Fruit fly (Drosophila melanogaster) whole organism, prepupa: Measurements from ENCODE around the gene CG13312.

ENCODE experiments used
- CG11294 ChIP-seq: fragments of 200-800 bp; sonication (Bioruptor generic); IDR thresholded peaks from 2 replicates; pipeline ENCODE4 v1.3.6; 2022; ENCODE audit warnings: missing biosample characterization, missing genetic modification characterization
- CG11762 ChIP-seq: fragments of 200-800 bp; sonication (Bioruptor generic); optimal IDR thresholded peaks from 3 replicates; lab custom pipeline; 2016; ENCODE audit warnings: missing biosample characterization, missing genetic modification characterization; ENCODE audit not compliant: insufficient read depth
- CG1621 ChIP-seq: fragments of 200-800 bp; sonication (Bioruptor generic); optimal IDR thresholded peaks from 3 replicates; lab custom pipeline; 2018; ENCODE audit warnings: missing biosample characterization, mild to moderate bottlenecking, missing genetic modification characterization
- CG3919 ChIP-seq: fragments of 200-800 bp; sonication (Bioruptor generic); optimal IDR thresholded peaks from 3 replicates; lab custom pipeline; 2016; ENCODE audit warnings: missing biosample characterization, missing genetic modification characterization
- CG7368 ChIP-seq: fragments of 200-800 bp; sonication (Bioruptor generic); optimal IDR thresholded peaks from 3 replicates; lab custom pipeline; 2016; ENCODE audit warnings: missing biosample characterization, missing genetic modification characterization
- Eip75B ChIP-seq: fragments of 200-800 bp; sonication (Bioruptor generic); optimal IDR thresholded peaks from 3 replicates; lab custom pipeline; 2016; ENCODE audit warnings: missing biosample characterization, missing genetic modification characterization
- Eip93F ChIP-seq: fragments of 200-800 bp; sonication (Bioruptor generic); optimal IDR thresholded peaks from 2 replicates; lab custom pipeline; 2016; ENCODE audit warnings: missing biosample characterization, mild to moderate bottlenecking, missing genetic modification characterization
- Lpt ChIP-seq: fragments of 200-800 bp; sonication (Bioruptor generic); optimal IDR thresholded peaks from 3 replicates; lab custom pipeline; 2016; ENCODE audit warnings: missing biosample characterization, missing genetic modification characterization
- dac ChIP-seq: fragments of 200-800 bp; sonication (Bioruptor generic); optimal IDR thresholded peaks from 2 replicates; lab custom pipeline; 2017; ENCODE audit warnings: missing biosample characterization, mild to moderate bottlenecking, missing genetic modification characterization
- fd59A ChIP-seq: fragments of 200-800 bp; sonication (Bioruptor generic); optimal IDR thresholded peaks from 2 replicates; lab custom pipeline; 2017; ENCODE audit warnings: missing biosample characterization, mild to moderate bottlenecking, missing genetic modification characterization, missing genetic modification reagents
- topi ChIP-seq: fragments of 200-800 bp; sonication (Bioruptor generic); optimal IDR thresholded peaks from 3 replicates; lab custom pipeline; 2016; ENCODE audit warnings: missing biosample characterization, missing genetic modification characterization

DNA sequence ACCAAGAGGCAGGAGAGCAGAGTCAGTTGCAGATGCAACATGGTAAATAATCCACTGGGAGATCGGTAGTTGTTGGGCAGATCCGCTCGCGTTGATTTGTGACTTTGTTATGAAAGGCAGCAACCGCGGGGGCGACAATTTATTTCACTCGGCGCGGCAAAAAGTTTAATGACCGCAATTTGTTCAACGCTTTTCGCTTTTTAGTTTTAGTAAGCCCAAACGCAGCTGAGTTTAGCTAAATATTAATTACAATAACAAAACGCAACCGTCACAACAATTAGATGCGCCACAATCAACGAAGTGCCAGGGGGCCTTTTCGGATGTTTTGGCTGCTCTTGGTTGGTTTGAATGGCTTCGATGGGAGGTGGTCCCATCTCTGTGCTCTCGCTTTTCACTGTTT lies 6.6 kb downstream of the CG13312 start, which contains the start of gene CG13310:
- TF ChIP-seq Lpt (no peak), Eip93F (no peak), Eip75B (GFP tag; lab: Kevin White, UChicago) (no peak), fd59A (GFP tag; lab: Kevin White, UChicago) (no peak), CG11762 (GFP tag; lab: Kevin White, UChicago) (no peak), CG3919 (GFP tag; lab: Kevin White, UChicago) (no peak), CG1621 (tag; lab: Kevin White, UChicago) (no peak), CG11294 (GFP tag; lab: Robert Waterston, UW) (no peak), topi (no peak), CG7368 (GFP tag; lab: Kevin White, UChicago) (no peak), dac (GFP tag; lab: Kevin White, UChicago) (no peak)
